Fruit fly (Drosophila melanogaster): Measurements from ENCODE around the gene TotC.

Gene TotC

dm6 chr3R:20830153-20830695 lies 42.6 kb upstream of the TotC start, which contains the start of gene Adss (continued):
- no peak for TF ChIP-seq CG8765 (GFP tag; IDR thresholded peaks at IDR 0.05)
- 0 out of 2 replicates have a peak, but pooled peaks have one; percentile 56 for TF ChIP-seq CG16779 (GFP tag; IDR thresholded peaks at IDR 0.05)
- peak; percentile 40; the same call in 1 of the 2 replicates for TF ChIP-seq wdn (GFP tag; IDR thresholded peaks at IDR 0.05)
- TF ChIP-seq sim (GFP tag; IDR thresholded peaks at IDR 0.05), result 0 out of 2 replicates have a peak, but pooled peaks have one; percentile 14
- no peak for TF ChIP-seq C15 (GFP tag; IDR thresholded peaks at IDR 0.05)
- TF ChIP-seq CG2199 (GFP tag; IDR thresholded peaks at IDR 0.05), result no peak
- no peak for TF ChIP-seq CG15696 (tag; optimal IDR thresholded peaks at IDR 0.05)
- peak; percentile 2 for TF ChIP-seq eyg (GFP tag; optimal IDR thresholded peaks at IDR 0.05)
- no peak for TF ChIP-seq Atf-2 (GFP tag; optimal IDR thresholded peaks at IDR 0.05)
- no peak for TF ChIP-seq CG7928 (GFP tag; optimal IDR thresholded peaks at IDR 0.05)
- TF ChIP-seq Blimp-1 (GFP tag; optimal IDR thresholded peaks at IDR 0.05), result no peak
- TF ChIP-seq Drgx (GFP tag; IDR thresholded peaks at IDR 0.05), result no peak
- TF ChIP-seq ewg (GFP tag; optimal IDR thresholded peaks at IDR 0.05), result peak; percentile 99
- TF ChIP-seq E2f1 (GFP tag; IDR thresholded peaks at IDR 0.05), result peak; percentile 22; the same call in 1 of the 2 replicates
- no peak; the same call in 2 of the 3 replicates for TF ChIP-seq vnd (GFP tag; IDR thresholded peaks at IDR 0.05; ENCODE audit: partially characterized antibody)
- no peak for TF ChIP-seq CG13894 (tag; optimal IDR thresholded peaks at IDR 0.05)
- TF ChIP-seq CG4424 (GFP tag; optimal IDR thresholded peaks at IDR 0.05), result no peak
- no peak for TF ChIP-seq CG1233 (GFP tag; optimal IDR thresholded peaks at IDR 0.05)
- TF ChIP-seq Opbp (GFP tag; IDR thresholded peaks at IDR 0.05; ENCODE audit: partially characterized antibody), result peak; percentile 53; the same call in 2 of the 3 replicates
- peak; percentile 19; the same call in 1 of the 2 replicates for TF ChIP-seq lmd (GFP tag; IDR thresholded peaks at IDR 0.05)
- no peak for TF ChIP-seq CG5953 (GFP tag; IDR thresholded peaks at IDR 0.05)
- TF ChIP-seq her (GFP tag; optimal IDR thresholded peaks at IDR 0.05), result peak; percentile 59
- TF ChIP-seq dmrt11E (tag; optimal IDR thresholded peaks at IDR 0.05), result no peak
- no peak for TF ChIP-seq Dip2 (GFP tag; IDR thresholded peaks at IDR 0.05)
- TF ChIP-seq ERR (GFP tag; optimal IDR thresholded peaks at IDR 0.05), result no peak
- no peak for TF ChIP-seq Poxn (GFP tag; IDR thresholded peaks at IDR 0.05)
- TF ChIP-seq CG10274 (GFP tag; optimal IDR thresholded peaks at IDR 0.05), result no peak
- no peak for TF ChIP-seq TFAM (GFP tag; optimal IDR thresholded peaks at IDR 0.05)
- peak; percentile 53 for TF ChIP-seq mirr (GFP tag; optimal IDR thresholded peaks at IDR 0.05)
- TF ChIP-seq seq (GFP tag; IDR thresholded peaks at IDR 0.05), result peak; percentile 41; the same call in 1 of the 2 replicates
- TF ChIP-seq Dref (GFP tag; IDR thresholded peaks at IDR 0.05), result no peak
- peak in 1 of 2 experiments; percentile 6 for TF ChIP-seq insv (GFP tag; optimal IDR thresholded peaks at IDR 0.05)
- TF ChIP-seq CG10366 (GFP tag; IDR thresholded peaks at IDR 0.05), result no peak; the same call in 1 of the 2 replicates
- no peak for TF ChIP-seq croc (GFP tag; conservative IDR thresholded peaks at IDR 0.05)
- TF ChIP-seq zfh2 (GFP tag; optimal IDR thresholded peaks at IDR 0.05), result no peak
- TF ChIP-seq H2.0 (GFP tag; IDR thresholded peaks at IDR 0.05), result 0 out of 2 replicates have a peak, but pooled peaks have one; percentile 12
- TF ChIP-seq chn (GFP tag; optimal IDR thresholded peaks at IDR 0.05), result peak; percentile 35
- TF ChIP-seq CG14667 (GFP tag; IDR thresholded peaks at IDR 0.05), result no peak
- TF ChIP-seq Asciz (GFP tag; optimal IDR thresholded peaks at IDR 0.05), result no peak
- no peak for TF ChIP-seq CG15269 (tag; optimal IDR thresholded peaks at IDR 0.05)
- TF ChIP-seq CG4404 (GFP tag; IDR thresholded peaks at IDR 0.05), result no peak
- TF ChIP-seq sisA (GFP tag; IDR thresholded peaks at IDR 0.05), result no peak
- TF ChIP-seq Fer3 (tag; optimal IDR thresholded peaks at IDR 0.05), result peak; percentile 22
- peak in 1 of 2 experiments; percentile 24 for TF ChIP-seq chif (GFP tag; optimal IDR thresholded peaks at IDR 0.05)
- peak; percentile 12 for TF ChIP-seq Sry-δ (GFP tag; optimal IDR thresholded peaks at IDR 0.05)
- TF ChIP-seq HLH4C (GFP tag; IDR thresholded peaks at IDR 0.05; ENCODE audit: partially characterized antibody), result peak; percentile 23; the same call in 2 of the 3 replicates
- TF ChIP-seq sd (tag; optimal IDR thresholded peaks at IDR 0.05), result no peak
- no peak; the same call in 2 of the 3 replicates for TF ChIP-seq so (GFP tag; IDR thresholded peaks at IDR 0.05)
- TF ChIP-seq bigmax (GFP tag; optimal IDR thresholded peaks at IDR 0.05), result no peak
- TF ChIP-seq CG16863 (GFP tag; optimal IDR thresholded peaks at IDR 0.05), result peak; percentile 18

Data from whole organism, embryonic.